Fruit fly (Drosophila melanogaster): ENCODE measurements around the gene CG42822.

CG42822 gene

dm6 chr3R:17406411-17406810, 7.3 kb upstream of the CG42822 start, which contains the start of the genes CG42824 and CG42798:
Gene CG42824, minus strand, starts transcription at chr3R:17406511.
Gene CG42798, plus strand, starts transcription at chr3R:17406678.
- TF ChIP-seq Eip93F (GFP tag; optimal IDR thresholded peaks at IDR 0.05), result no peak
- TF ChIP-seq CG8319 (GFP tag; optimal IDR thresholded peaks at IDR 0.05), result no peak
- TF ChIP-seq CG16779 (tag; optimal IDR thresholded peaks at IDR 0.05), result no peak
- TF ChIP-seq CG9139 (GFP tag; optimal IDR thresholded peaks at IDR 0.05), result no peak
- no peak for TF ChIP-seq CG6808 (GFP tag; optimal IDR thresholded peaks at IDR 0.05)
- no peak for TF ChIP-seq Ets96B (tag; optimal IDR thresholded peaks at IDR 0.05)
- no peak for TF ChIP-seq Hr38 (GFP tag; optimal IDR thresholded peaks at IDR 0.05)
- no peak for TF ChIP-seq Sox14 (GFP tag; optimal IDR thresholded peaks at IDR 0.05)
- no peak for TF ChIP-seq Eip78C (GFP tag)
- no peak for TF ChIP-seq Lpt (GFP tag; optimal IDR thresholded peaks at IDR 0.05)
- TF ChIP-seq Smox (GFP tag; optimal IDR thresholded peaks at IDR 0.05), result no peak
- TF ChIP-seq acj6 (GFP tag; optimal IDR thresholded peaks at IDR 0.05), result no peak
- no peak for TF ChIP-seq CG4318 (GFP tag; optimal IDR thresholded peaks at IDR 0.05)
- no peak for TF ChIP-seq CG6854 (GFP tag; optimal IDR thresholded peaks at IDR 0.05)
- no peak for TF ChIP-seq CG11294 (GFP tag; IDR thresholded peaks at IDR 0.05)
- no peak for TF ChIP-seq CG6792 (GFP tag; optimal IDR thresholded peaks at IDR 0.05)
- TF ChIP-seq eg (GFP tag; IDR thresholded peaks at IDR 0.05), result no peak
- no peak for TF ChIP-seq CG3919 (GFP tag; optimal IDR thresholded peaks at IDR 0.05)

DNA sequence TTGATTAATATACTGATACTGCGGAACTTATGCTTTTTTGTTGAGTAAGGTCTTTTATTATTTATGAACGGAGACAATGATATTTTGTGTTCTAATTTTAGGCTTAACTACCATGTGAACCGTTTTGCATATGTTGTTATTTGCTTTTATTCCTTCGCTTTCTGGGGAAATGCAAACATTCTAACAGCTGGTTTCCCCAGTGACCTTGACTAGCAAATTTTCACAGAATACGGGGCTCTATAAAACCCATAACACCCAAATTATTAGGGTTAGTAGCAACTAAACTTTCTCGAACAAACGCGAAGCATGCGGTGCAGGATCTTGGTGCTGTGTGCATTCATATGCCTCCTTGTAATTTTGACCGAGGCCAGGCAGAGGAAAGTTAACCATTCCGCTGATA, 6.1 kb upstream of the CG42822 start, which contains the start of gene CG17283:
TSS of gene CG17283 (plus strand) at position 301 of the 400 bp plus-strand sequence.
- TF ChIP-seq topi (GFP tag; optimal IDR thresholded peaks at IDR 0.05) (no peak), CG9139 (GFP tag; optimal IDR thresholded peaks at IDR 0.05) (no peak), CG6276 (GFP tag; optimal IDR thresholded peaks at IDR 0.05) (no peak), Sox15 (GFP tag; optimal IDR thresholded peaks at IDR 0.05) (no peak), CG16779 (tag; optimal IDR thresholded peaks at IDR 0.05) (no peak)

DNA sequence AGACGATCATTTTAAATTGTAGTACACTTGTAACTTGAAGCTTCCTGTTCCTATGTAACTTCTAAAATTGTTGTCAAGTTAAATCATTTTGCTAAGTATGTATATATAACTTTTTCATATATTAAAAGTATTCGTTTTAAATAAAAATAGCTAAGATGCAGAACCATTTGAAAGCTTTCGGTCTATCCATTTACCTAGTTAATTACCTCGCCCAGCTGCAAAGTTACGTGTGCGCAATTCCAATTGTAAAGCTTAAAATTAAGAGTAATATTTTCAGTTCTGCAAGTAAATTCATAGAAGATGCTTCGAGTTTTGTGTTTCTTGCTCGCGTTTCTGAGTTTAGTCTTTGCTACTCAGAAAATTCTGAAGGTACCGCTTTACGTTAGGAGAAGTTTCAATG, 4.4 kb upstream of the CG42822 start, which contains the start of gene CG5860:
TSS of gene CG5860 (plus strand) at position 301 of the 400 bp plus-strand sequence.
- TF ChIP-seq Met (GFP tag; optimal IDR thresholded peaks at IDR 0.05) (no peak), CG7368 (GFP tag; optimal IDR thresholded peaks at IDR 0.05) (no peak), dsx (GFP tag; optimal IDR thresholded peaks at IDR 0.05; ENCODE audit: poor library complexity, severe bottlenecking) (no peak)

- TF ChIP-seq CG9139 (GFP tag; optimal IDR thresholded peaks at IDR 0.05) (no peak), CG3032 (tag; optimal IDR thresholded peaks at IDR 0.05) (no peak), dsx (GFP tag; optimal IDR thresholded peaks at IDR 0.05; ENCODE audit: poor library complexity, severe bottlenecking) (no peak), spab (GFP tag; optimal IDR thresholded peaks at IDR 0.05) (no peak), Lpt (GFP tag; optimal IDR thresholded peaks at IDR 0.05) (no peak), Sox15 (GFP tag; optimal IDR thresholded peaks at IDR 0.05) (no peak)
These were observed 2.9 kb upstream of the CG42822 start, which contains the start of gene CG5863 for dm6 chr3R:17410808-17411207. Gene CG5863, plus strand, starts transcription at chr3R:17411108.

DNA sequence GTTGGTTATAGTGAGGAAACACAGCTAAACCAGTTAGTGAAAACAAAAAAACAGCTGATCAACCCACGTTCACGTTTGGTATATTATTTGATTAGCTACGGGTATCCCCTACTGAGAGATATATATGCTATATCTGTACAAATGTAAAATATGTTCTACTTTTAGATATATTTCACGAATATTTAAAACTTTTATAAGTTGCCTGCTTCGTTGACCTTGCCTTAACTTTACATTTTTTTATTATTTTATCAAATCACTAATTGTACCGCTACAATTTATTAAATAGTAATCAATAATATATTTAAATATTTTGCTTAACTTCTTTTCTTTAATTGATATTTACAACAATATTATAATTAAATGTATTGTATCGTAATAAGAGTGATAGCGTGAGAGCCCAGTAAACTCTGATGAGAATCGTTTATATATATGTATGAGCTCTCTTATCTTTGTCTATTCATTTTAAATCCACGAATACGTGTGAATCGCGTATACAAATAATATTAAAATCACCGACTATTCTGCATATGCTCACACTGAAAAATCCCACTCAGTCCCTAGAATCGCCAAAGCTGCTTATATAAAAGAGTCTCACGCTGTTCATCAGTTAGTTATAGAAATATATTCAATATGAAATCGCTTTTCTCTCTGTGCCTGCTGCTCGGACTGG, 1.1 kb upstream of the CG42822 start, which contains the start of gene CG42821:
TSS of gene CG42821 (plus strand) at position 620 of the 670 bp plus-strand sequence.
- no peak for TF ChIP-seq Eip75B (GFP tag; optimal IDR thresholded peaks at IDR 0.05)
- TF ChIP-seq Ets96B (tag; optimal IDR thresholded peaks at IDR 0.05), result no peak
- no peak for TF ChIP-seq Hr38 (GFP tag; optimal IDR thresholded peaks at IDR 0.05)
- no peak for TF ChIP-seq Sox15 (GFP tag; optimal IDR thresholded peaks at IDR 0.05)
- TF ChIP-seq Hr39 (GFP tag; optimal IDR thresholded peaks at IDR 0.05), result no peak
- no peak for TF ChIP-seq Eip78C (GFP tag)
- no peak for TF ChIP-seq dsx (GFP tag; optimal IDR thresholded peaks at IDR 0.05; ENCODE audit: poor library complexity, severe bottlenecking)
- no peak for TF ChIP-seq Gug (GFP tag; IDR thresholded peaks at IDR 0.05)
- TF ChIP-seq topi (GFP tag; optimal IDR thresholded peaks at IDR 0.05), result no peak
- no peak for TF ChIP-seq CG32006 (GFP tag; optimal IDR thresholded peaks at IDR 0.05)
- TF ChIP-seq CG10631 (GFP tag; optimal IDR thresholded peaks at IDR 0.05), result no peak
- TF ChIP-seq CG7368 (GFP tag; optimal IDR thresholded peaks at IDR 0.05), result no peak
- no peak for TF ChIP-seq esn (GFP tag; optimal IDR thresholded peaks at IDR 0.05)
- no peak for TF ChIP-seq CG3919 (GFP tag; optimal IDR thresholded peaks at IDR 0.05)
